Fruit fly (Drosophila melanogaster) whole organism, prepupa: ENCODE data around the gene CG44836.

ENCODE experiments used
- CG10631 ChIP-seq: fragments of 200-800 bp; sonication (Bioruptor generic); optimal IDR thresholded peaks from 2 replicates; lab custom pipeline; 2016; ENCODE audit warnings: missing biosample characterization, missing genetic modification characterization
- CG10669 ChIP-seq: fragments of 200-800 bp; sonication (Bioruptor generic); optimal IDR thresholded peaks from 3 replicates; lab custom pipeline; 2018; ENCODE audit warnings: missing biosample characterization, mild to moderate bottlenecking, missing genetic modification characterization, moderate library complexity
- CG11294 ChIP-seq: fragments of 200-800 bp; sonication (Bioruptor generic); IDR thresholded peaks from 2 replicates; pipeline ENCODE4 v1.3.6; 2022; ENCODE audit warnings: missing biosample characterization, missing genetic modification characterization
- CG11762 ChIP-seq: fragments of 200-800 bp; sonication (Bioruptor generic); optimal IDR thresholded peaks from 3 replicates; lab custom pipeline; 2016; ENCODE audit warnings: missing biosample characterization, missing genetic modification characterization; ENCODE audit not compliant: insufficient read depth
- CG15336 ChIP-seq: fragments of 200-800 bp; sonication (Bioruptor generic); IDR thresholded peaks from 2 replicates; pipeline ENCODE4 v1.3.6; 2022; ENCODE audit warnings: missing biosample characterization, missing genetic modification characterization
- CG1621 ChIP-seq: fragments of 200-800 bp; sonication (Bioruptor generic); optimal IDR thresholded peaks from 3 replicates; lab custom pipeline; 2018; ENCODE audit warnings: missing biosample characterization, mild to moderate bottlenecking, missing genetic modification characterization
- CG32006 ChIP-seq: fragments of 200-800 bp; sonication (Bioruptor generic); optimal IDR thresholded peaks from 3 replicates; lab custom pipeline; 2017; ENCODE audit warnings: missing biosample characterization, mild to moderate bottlenecking, missing genetic modification characterization
- CG34406 ChIP-seq: fragments of 200-800 bp; sonication (Bioruptor generic); optimal IDR thresholded peaks from 3 replicates; lab custom pipeline; 2016; ENCODE audit warnings: missing biosample characterization, missing genetic modification characterization
- CG3919 ChIP-seq: fragments of 200-800 bp; sonication (Bioruptor generic); optimal IDR thresholded peaks from 3 replicates; lab custom pipeline; 2016; ENCODE audit warnings: missing biosample characterization, missing genetic modification characterization
- CG6276 ChIP-seq: fragments of 200-800 bp; sonication (Bioruptor generic); optimal IDR thresholded peaks from 2 replicates; lab custom pipeline; 2017; ENCODE audit warnings: missing biosample characterization, mild to moderate bottlenecking, missing genetic modification characterization
- CG6808 ChIP-seq: fragments of 200-800 bp; sonication (Bioruptor generic); optimal IDR thresholded peaks from 3 replicates; lab custom pipeline; 2017; ENCODE audit warnings: missing biosample characterization, missing genetic modification characterization, mild to moderate bottlenecking, moderate library complexity, missing genetic modification reagents
- CG8119 ChIP-seq: fragments of 200-800 bp; sonication (Bioruptor generic); IDR thresholded peaks from 3 replicates; pipeline ENCODE4 v1.3.6; 2022; ENCODE audit warnings: missing biosample characterization, missing genetic modification characterization
- CG8319 ChIP-seq: fragments of 200-800 bp; sonication (Bioruptor generic); optimal IDR thresholded peaks from 3 replicates; lab custom pipeline; 2016; ENCODE audit warnings: missing biosample characterization, missing genetic modification characterization
- CG8632 ChIP-seq: fragments of 200-800 bp; sonication (Bioruptor generic); optimal IDR thresholded peaks from 3 replicates; lab custom pipeline; 2016; ENCODE audit warnings: missing biosample characterization, missing genetic modification characterization
- Eip78C ChIP-seq: fragments of 200-800 bp; sonication (Bioruptor generic); peaks from one replicate; lab custom pipeline; 2016; ENCODE audit warnings: missing biosample characterization, missing genetic modification characterization
- Ets21C ChIP-seq: fragments of 200-800 bp; sonication (Bioruptor generic); optimal IDR thresholded peaks from 3 replicates; lab custom pipeline; 2016; ENCODE audit warnings: missing biosample characterization, missing genetic modification characterization
- Ets96B ChIP-seq: fragments of 200-800 bp; optimal IDR thresholded peaks from 2 replicates; lab custom pipeline; 2019; ENCODE audit warnings: missing biosample characterization, mild to moderate bottlenecking, missing genetic modification characterization, moderate library complexity
- Gug ChIP-seq: fragments of 200-800 bp; sonication (Bioruptor generic); IDR thresholded peaks from 2 replicates; pipeline ENCODE4 v1.3.6; 2022; ENCODE audit warnings: missing biosample characterization, missing genetic modification characterization
- Hr39 ChIP-seq: fragments of 200-800 bp; sonication (Bioruptor generic); optimal IDR thresholded peaks from 2 replicates; lab custom pipeline; 2016; ENCODE audit warnings: missing biosample characterization, missing genetic modification characterization
- Lpt ChIP-seq: fragments of 200-800 bp; sonication (Bioruptor generic); optimal IDR thresholded peaks from 3 replicates; lab custom pipeline; 2016; ENCODE audit warnings: missing biosample characterization, missing genetic modification characterization
- Met ChIP-seq: fragments of 200-800 bp; sonication (Bioruptor generic); optimal IDR thresholded peaks from 3 replicates; lab custom pipeline; 2016; ENCODE audit warnings: missing biosample characterization, missing genetic modification characterization
- Sox14 ChIP-seq: fragments of 200-800 bp; sonication (Bioruptor generic); optimal IDR thresholded peaks from 3 replicates; lab custom pipeline; 2016; ENCODE audit warnings: missing biosample characterization, missing genetic modification characterization
- Sox15 ChIP-seq: fragments of 200-800 bp; sonication (Bioruptor generic); optimal IDR thresholded peaks from 3 replicates; lab custom pipeline; 2016; ENCODE audit warnings: missing biosample characterization, missing genetic modification characterization
- achi ChIP-seq: fragments of 200-800 bp; sonication (Bioruptor generic); optimal IDR thresholded peaks from 3 replicates; lab custom pipeline; 2016; ENCODE audit warnings: missing biosample characterization, missing genetic modification characterization
- acj6 ChIP-seq: fragments of 200-800 bp; sonication (Bioruptor generic); optimal IDR thresholded peaks from 3 replicates; lab custom pipeline; 2016; ENCODE audit warnings: missing biosample characterization, missing genetic modification characterization
- esn ChIP-seq: fragments of 200-800 bp; sonication (Bioruptor generic); optimal IDR thresholded peaks from 2 replicates; lab custom pipeline; 2016; ENCODE audit warnings: missing biosample characterization, mild to moderate bottlenecking, missing genetic modification characterization, moderate library complexity
- fd59A ChIP-seq: fragments of 200-800 bp; sonication (Bioruptor generic); optimal IDR thresholded peaks from 2 replicates; lab custom pipeline; 2017; ENCODE audit warnings: missing biosample characterization, mild to moderate bottlenecking, missing genetic modification characterization, missing genetic modification reagents
- fd85E ChIP-seq: fragments of 200-800 bp; sonication (Bioruptor generic); optimal IDR thresholded peaks from 3 replicates; lab custom pipeline; 2016; ENCODE audit warnings: missing biosample characterization, missing genetic modification characterization
- fkh ChIP-seq: fragments of 200-800 bp; sonication (Bioruptor generic); optimal IDR thresholded peaks from 3 replicates; lab custom pipeline; 2017; ENCODE audit warnings: missing biosample characterization, mild to moderate bottlenecking, missing genetic modification characterization, moderate library complexity
- lz ChIP-seq: fragments of 200-800 bp; sonication (Bioruptor generic); optimal IDR thresholded peaks from 3 replicates; lab custom pipeline; 2016; ENCODE audit warnings: missing biosample characterization, missing genetic modification characterization
- net ChIP-seq: fragments of 200-800 bp; sonication (Bioruptor generic); optimal IDR thresholded peaks from 3 replicates; lab custom pipeline; 2016; ENCODE audit warnings: missing biosample characterization, missing genetic modification characterization
- pdm3 ChIP-seq: fragments of 200-800 bp; sonication (Bioruptor generic); optimal IDR thresholded peaks from 3 replicates; lab custom pipeline; 2016; ENCODE audit warnings: missing biosample characterization, missing genetic modification characterization
- salr ChIP-seq, 2 experiments: fragments of 200-800 bp; sonication (Bioruptor generic); optimal IDR thresholded peaks; 3 replicates each; lab custom pipeline; 2016 to 2018; ENCODE audit warnings: missing biosample characterization in 2 of 2, missing genetic modification characterization in 2 of 2, mild to moderate bottlenecking in 1 of 2
- vri ChIP-seq: fragments of 200-800 bp; sonication (Bioruptor generic); optimal IDR thresholded peaks from 3 replicates; lab custom pipeline; 2016; ENCODE audit warnings: missing biosample characterization, mild to moderate bottlenecking, missing genetic modification characterization

Gene CG44836

dm6 chr3L:16361200-16361815, 38.8 kb downstream of the CG44836 start (continued):
- TF ChIP-seq CG11762 (GFP tag; lab: Kevin White, UChicago) (peak; percentile 70), Hr39 (peak; percentile 61), fd85E (GFP tag; lab: Kevin White, UChicago) (peak; percentile 15), Met (GFP tag; lab: Kevin White, UChicago) (peak; percentile 74), CG32006 (peak; percentile 71), CG1621 (tag; lab: Kevin White, UChicago) (peak; percentile 91), CG10669 (GFP tag; lab: Kevin White, UChicago) (peak; percentile 89), Ets96B (peak; percentile 96), Gug (GFP tag; lab: Robert Waterston, UW) (no peak), CG3919 (GFP tag; lab: Kevin White, UChicago) (peak; percentile 58), Lpt (GFP tag; lab: Kevin White, UChicago) (peak; percentile 39), CG11294 (GFP tag; lab: Robert Waterston, UW) (peak; percentile 21; the same call in 1 of the 2 replicates), net (GFP tag; lab: Kevin White, UChicago) (peak; percentile 69), Sox15 (peak; percentile 75), CG8632 (GFP tag; lab: Kevin White, UChicago) (peak; percentile 86), achi (GFP tag; lab: Kevin White, UChicago) (peak; percentile 89), CG34406 (GFP tag; lab: Kevin White, UChicago) (peak; percentile 89), Sox14 (GFP tag; lab: Kevin White, UChicago) (peak; percentile 82), Ets21C (peak; percentile 38), CG10631 (peak; percentile 93), Eip78C (GFP tag; lab: Kevin White, UChicago) (peak; percentile 96), CG8119 (GFP tag; lab: Robert Waterston, UW) (peak; percentile 72; the same call in 2 of the 3 replicates), acj6 (GFP tag; lab: Kevin White, UChicago) (peak; percentile 92), CG8319 (GFP tag; lab: Kevin White, UChicago) (peak; percentile 79), CG15336 (GFP tag; lab: Robert Waterston, UW) (peak; percentile 47; the same call in 1 of the 2 replicates), pdm3 (GFP tag; lab: Kevin White, UChicago) (peak; percentile 84), vri (GFP tag; lab: Kevin White, UChicago) (peak; percentile 22), CG6276 (GFP tag; lab: Kevin White, UChicago) (no peak)
- TF ChIP-seq, all 60 proteins: peak for 54

dm6 chr3L:16359795-16360194, 40.3 kb downstream of the CG44836 start:
- TF ChIP-seq fkh = peak; percentile 70
- TF ChIP-seq CG3919 (GFP tag; lab: Kevin White, UChicago) = no peak

- TF ChIP-seq Eip78C (GFP tag; lab: Kevin White, UChicago) (peak; percentile 71), fd59A (GFP tag; lab: Kevin White, UChicago) (no peak)
Observed at dm6 chr3L:16359219-16359748, 40.8 kb downstream of the CG44836 start, which contains the start of gene ringer. Gene ringer (minus strand): TSS chr3L:16359428.

dm6 chr3L:16357860-16358259, 42.2 kb downstream of the CG44836 start:
- TF ChIP-seq Eip78C (GFP tag; lab: Kevin White, UChicago) (peak; percentile 78), salr (GFP tag; optimal IDR thresholded peaks at IDR 0.05; lab: Kevin White, UChicago) (peak in 1 of 2 experiments; percentile 40), CG15336 (GFP tag; lab: Robert Waterston, UW) (no peak), esn (GFP tag; lab: Kevin White, UChicago) (peak; percentile 14), Sox14 (GFP tag; lab: Kevin White, UChicago) (peak; percentile 4), lz (no peak), Ets21C (no peak), CG6808 (GFP tag; lab: Kevin White, UChicago) (peak; percentile 38)
- TF ChIP-seq, all 60 proteins: peak for 5
